Fruit fly (Drosophila melanogaster): ENCODE results near the gene CG3823.
A peak's percentile ranks its signal among the peaks of the same experiment; 100 is the strongest.

The CG3823 gene

DNA sequence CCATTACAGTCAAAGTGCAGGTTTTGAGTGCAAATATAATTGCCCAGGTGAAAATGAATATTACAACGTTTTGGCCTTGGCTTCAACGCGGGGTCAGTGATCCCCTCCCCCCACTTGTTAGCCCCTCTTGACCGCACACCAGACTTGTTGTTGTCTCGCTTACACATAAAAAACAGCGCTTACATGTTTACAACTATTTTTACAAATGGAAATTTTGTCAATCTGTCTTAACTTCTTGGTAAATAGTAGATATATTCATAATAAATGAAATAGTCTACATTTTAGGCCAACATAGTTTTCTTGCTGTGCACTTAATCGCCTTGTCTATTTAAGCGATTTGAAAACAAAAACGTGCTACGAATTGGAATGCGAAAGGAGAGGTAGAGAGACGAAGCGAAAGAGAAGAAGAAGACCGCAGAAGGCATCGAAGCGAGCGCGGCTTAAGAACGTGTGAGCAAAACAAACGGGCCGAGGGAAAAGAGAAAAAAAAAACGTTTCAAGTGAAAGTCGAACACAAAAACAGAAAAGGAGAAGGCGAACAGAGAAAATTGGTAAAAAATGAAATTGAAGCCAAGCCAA, 36.3 kb downstream of the CG3823 start:
- TF ChIP-seq MESR4 (GFP tag; optimal IDR thresholded peaks at IDR 0.05) = no peak
- peak; percentile 88 for TF ChIP-seq Blimp-1 (GFP tag; optimal IDR thresholded peaks at IDR 0.05)
- peak; percentile 42 for TF ChIP-seq bcd (GFP tag; optimal IDR thresholded peaks at IDR 0.05)
- TF ChIP-seq CG4820 (GFP tag; optimal IDR thresholded peaks at IDR 0.05) = peak; percentile 19
- TF ChIP-seq prd (optimal IDR thresholded peaks at IDR 0.05) = no peak
- TF ChIP-seq prd (GFP tag; IDR thresholded peaks at IDR 0.05) = peak; percentile 68; the same call in 2 of the 3 replicates
- TF ChIP-seq stc (GFP tag; IDR thresholded peaks at IDR 0.05) = peak; percentile 61
- TF ChIP-seq CG2889 (GFP tag; IDR thresholded peaks at IDR 0.05) = peak; percentile 57; the same call in 1 of the 3 replicates
- TF ChIP-seq salm (tag; optimal IDR thresholded peaks at IDR 0.05) = peak; percentile 38
- peak; percentile 57 for TF ChIP-seq ssp (GFP tag; IDR thresholded peaks at IDR 0.05)
- no peak for TF ChIP-seq Vsx1 (GFP tag; optimal IDR thresholded peaks at IDR 0.05)
- TF ChIP-seq CG7357 (GFP tag; IDR thresholded peaks at IDR 0.05) = peak; percentile 28; the same call in 1 of the 3 replicates
- peak; percentile 28; the same call in 2 of the 3 replicates for TF ChIP-seq croc (GFP tag; conservative IDR thresholded peaks at IDR 0.05)
- TF ChIP-seq CG14710 (tag; optimal IDR thresholded peaks at IDR 0.05) = peak; percentile 8
- TF ChIP-seq bbx (GFP tag; IDR thresholded peaks at IDR 0.05; ENCODE audit: partially characterized antibody) = no peak
- TF ChIP-seq CG4707 (GFP tag; optimal IDR thresholded peaks at IDR 0.05) = peak; percentile 9
- TF ChIP-seq abd-A (tag; optimal IDR thresholded peaks at IDR 0.05) = peak; percentile 75
- TF ChIP-seq CG10274 (GFP tag; optimal IDR thresholded peaks at IDR 0.05) = no peak
- TF ChIP-seq NfI (GFP tag; optimal IDR thresholded peaks at IDR 0.05) = peak; percentile 42
- 0 out of 2 replicates have a peak, but pooled peaks have one; percentile 11 for TF ChIP-seq CG1024 (GFP tag; IDR thresholded peaks at IDR 0.05)
- TF ChIP-seq CG2875 (GFP tag; optimal IDR thresholded peaks at IDR 0.05) = no peak
- no peak for TF ChIP-seq vnd (GFP tag; IDR thresholded peaks at IDR 0.05; ENCODE audit: partially characterized antibody)
- TF ChIP-seq CG11504 (tag; optimal IDR thresholded peaks at IDR 0.05) = peak; percentile 52
- peak; percentile 19 to 43 for TF ChIP-seq dpn (GFP tag; optimal IDR thresholded peaks at IDR 0.05)
- TF ChIP-seq CG15601 (tag; optimal IDR thresholded peaks at IDR 0.05) = peak; percentile 46
- peak; percentile 22 for TF ChIP-seq CG13624 (GFP tag; optimal IDR thresholded peaks at IDR 0.05)
- peak; percentile 28 for TF ChIP-seq CG3407 (GFP tag; optimal IDR thresholded peaks at IDR 0.05)
- TF ChIP-seq sd (tag; optimal IDR thresholded peaks at IDR 0.05) = peak; percentile 89
- TF ChIP-seq CG8290 (GFP tag; optimal IDR thresholded peaks at IDR 0.05) = no peak
- peak in 1 of 2 experiments; percentile 70 for TF ChIP-seq CG8290 (tag; optimal IDR thresholded peaks at IDR 0.05)
- TF ChIP-seq CG17385 (GFP tag; optimal IDR thresholded peaks at IDR 0.05) = peak; percentile 36
- no peak for TF ChIP-seq CHES-1-like (GFP tag; optimal IDR thresholded peaks at IDR 0.05)
- peak; percentile 59 for TF ChIP-seq CG15269 (tag; optimal IDR thresholded peaks at IDR 0.05)
- TF ChIP-seq Camta (GFP tag; optimal IDR thresholded peaks at IDR 0.05) = peak; percentile 37
- peak; percentile 21 for TF ChIP-seq trem (tag; optimal IDR thresholded peaks at IDR 0.05)
- TF ChIP-seq CG32772 (GFP tag; IDR thresholded peaks at IDR 0.05) = peak; percentile 51; the same call in 1 of the 2 replicates
- peak; percentile 68 for TF ChIP-seq CG7839 (tag; optimal IDR thresholded peaks at IDR 0.05)
- no peak for TF ChIP-seq btn (GFP tag; optimal IDR thresholded peaks at IDR 0.05)
- TF ChIP-seq kah (GFP tag; optimal IDR thresholded peaks at IDR 0.05) = no peak
- TF ChIP-seq hbn (GFP tag; IDR thresholded peaks at IDR 0.05; ENCODE audit: partially characterized antibody) = no peak
- TF ChIP-seq CG17912 (GFP tag; optimal IDR thresholded peaks at IDR 0.05) = no peak
- TF ChIP-seq CTCF (GFP tag; optimal IDR thresholded peaks at IDR 0.05) = no peak
- TF ChIP-seq CG17612 (GFP tag; IDR thresholded peaks at IDR 0.05) = no peak
- no peak for TF ChIP-seq CG33557 (GFP tag; optimal IDR thresholded peaks at IDR 0.05)
- TF ChIP-seq TFAM (GFP tag; optimal IDR thresholded peaks at IDR 0.05) = no peak
- no peak for TF ChIP-seq wor (GFP tag; IDR thresholded peaks at IDR 0.05)
- peak; percentile 71 for TF ChIP-seq CG6689 (GFP tag; IDR thresholded peaks at IDR 0.05)
- peak; percentile 48; the same call in 1 of the 2 replicates for TF ChIP-seq CG14014 (GFP tag; IDR thresholded peaks at IDR 0.05)
- peak; percentile 64; the same call in 2 of the 3 replicates for TF ChIP-seq CG34422 (GFP tag; IDR thresholded peaks at IDR 0.05)
- TF ChIP-seq Jarid2 (GFP tag; optimal IDR thresholded peaks at IDR 0.05) = peak; percentile 8

Data from whole organism, embryonic.